Worm (Caenorhabditis elegans) whole organism, early embryonic: ENCODE measurements around the gene B0284.3.

Experiments
- B0310.2 ChIP-seq: sonication (generic microtip); optimal IDR thresholded peaks from 2 replicates; lab custom pipeline; 2016; ENCODE audit warnings: mild to moderate bottlenecking, missing genetic modification characterization, missing compliant biosample characterization
- F13C5.2 ChIP-seq: sonication (generic microtip); optimal IDR thresholded peaks from 2 replicates; lab custom pipeline; 2017; ENCODE audit warnings: mild to moderate bottlenecking, missing genetic modification characterization, inconsistent platforms, missing compliant biosample characterization
- aly-1 ChIP-seq: sonication (generic microtip); optimal IDR thresholded peaks from 2 replicates; lab custom pipeline; 2016; ENCODE audit warnings: missing genetic modification characterization, missing compliant biosample characterization
- ama-1 ChIP-seq: fragments of 150-350 bp; optimal IDR thresholded peaks from 2 replicates; lab custom pipeline; 2014
- ceh-13 ChIP-seq: fragments of 200-800 bp; sonication (Bioruptor generic); optimal IDR thresholded peaks from 2 replicates; lab custom pipeline; 2018; ENCODE audit warnings: mild to moderate bottlenecking, missing genetic modification characterization, missing compliant biosample characterization
- ceh-36 ChIP-seq: sonication (generic microtip); optimal IDR thresholded peaks from 2 replicates; lab custom pipeline; 2016; ENCODE audit warnings: missing genetic modification characterization, inconsistent platforms, missing compliant biosample characterization
- ets-7 ChIP-seq: sonication (generic microtip); optimal IDR thresholded peaks from 2 replicates; lab custom pipeline; 2016; ENCODE audit warnings: missing genotype, missing genetic modification characterization, missing compliant biosample characterization
- flt-1 ChIP-seq: fragments of 200-800 bp; sonication (Bioruptor generic); IDR thresholded peaks from 2 replicates; pipeline ENCODE4 v1.3.6; 2022; ENCODE audit warnings: missing genetic modification characterization, missing compliant biosample characterization
- hmbx-1 ChIP-seq: sonication (generic microtip); optimal IDR thresholded peaks from 2 replicates; lab custom pipeline; 2016; ENCODE audit warnings: mild to moderate bottlenecking, missing genetic modification characterization, missing compliant biosample characterization
- hmg-4 ChIP-seq: fragments of 200-800 bp; sonication (Bioruptor generic); optimal IDR thresholded peaks from 2 replicates; lab custom pipeline; 2018; ENCODE audit warnings: mild to moderate bottlenecking, missing genetic modification characterization, missing compliant biosample characterization
- hnd-1 ChIP-seq: sonication (generic microtip); optimal IDR thresholded peaks from 2 replicates; lab custom pipeline; 2016; ENCODE audit warnings: missing genetic modification characterization, missing compliant biosample characterization
- pes-1 ChIP-seq: fragments of 200-800 bp; sonication (Bioruptor generic); IDR thresholded peaks from 2 replicates; pipeline ENCODE4 v1.3.6; 2022; ENCODE audit warnings: missing genetic modification reagents, missing genetic modification characterization, missing compliant biosample characterization
- scrt-1 ChIP-seq: fragments of 200-800 bp; sonication (Bioruptor generic); IDR thresholded peaks from 2 replicates; pipeline ENCODE4 v1.3.6; 2022; ENCODE audit warnings: missing genetic modification characterization, missing compliant biosample characterization
- sea-1 ChIP-seq: fragments of 200-800 bp; sonication (Bioruptor generic); conservative IDR thresholded peaks from 2 replicates; pipeline ENCODE4 v1.3.6; 2022; ENCODE audit warnings: missing genetic modification characterization, missing compliant biosample characterization
- tbx-11 ChIP-seq: fragments of 200-800 bp; sonication (Bioruptor generic); IDR thresholded peaks from 2 replicates; pipeline ENCODE4 v1.3.6; 2022; ENCODE audit warnings: missing genetic modification characterization, missing compliant biosample characterization
- tbx-37 ChIP-seq: fragments of 200-800 bp; sonication (Bioruptor generic); conservative IDR thresholded peaks from 2 replicates; pipeline ENCODE4 v1.3.6; 2022; ENCODE audit warnings: missing genetic modification reagents, missing genetic modification characterization, missing compliant biosample characterization
- tra-4 ChIP-seq: sonication (generic microtip); optimal IDR thresholded peaks from 2 replicates; lab custom pipeline; 2017; ENCODE audit warnings: missing genetic modification characterization, missing compliant biosample characterization

B0284.3 gene

DNA sequence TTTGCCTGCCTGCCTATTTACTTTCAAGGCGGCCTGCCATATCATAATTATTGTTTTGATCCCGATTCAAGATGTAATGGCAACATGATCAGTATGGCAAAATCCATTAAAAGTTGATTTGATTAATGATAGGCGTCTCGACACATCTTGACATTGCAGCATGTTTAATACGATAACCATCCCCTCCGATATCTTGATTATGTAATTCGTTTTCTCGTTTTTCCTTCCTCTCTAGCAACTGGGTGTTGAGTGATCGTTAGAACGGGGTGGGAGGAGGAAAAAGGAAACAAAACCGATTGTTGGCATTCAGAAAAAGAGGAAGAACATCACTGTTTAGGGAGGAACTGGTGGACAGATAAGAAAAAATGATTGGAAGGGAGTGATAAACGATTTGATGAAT lies 12.3 kb upstream of the B0284.3 start:
- TF ChIP-seq sea-1 (GFP tag; lab: Robert Waterston, UW), result no peak
- no peak for TF ChIP-seq hnd-1 (tag; lab: Kevin White, UChicago)
- TF ChIP-seq F13C5.2 (tag; lab: Kevin White, UChicago), result no peak
- no peak for TF ChIP-seq tra-4 (tag; lab: Kevin White, UChicago)
- TF ChIP-seq ama-1, result no peak
- no peak for TF ChIP-seq flt-1 (GFP tag; lab: Robert Waterston, UW)
- TF ChIP-seq scrt-1 (GFP tag; lab: Robert Waterston, UW), result no peak
- no peak for TF ChIP-seq hmbx-1 (tag; lab: Kevin White, UChicago)
- TF ChIP-seq aly-1 (tag; lab: Kevin White, UChicago), result no peak
- TF ChIP-seq hmg-4, result no peak
- TF ChIP-seq B0310.2 (tag; lab: Kevin White, UChicago), result no peak

DNA sequence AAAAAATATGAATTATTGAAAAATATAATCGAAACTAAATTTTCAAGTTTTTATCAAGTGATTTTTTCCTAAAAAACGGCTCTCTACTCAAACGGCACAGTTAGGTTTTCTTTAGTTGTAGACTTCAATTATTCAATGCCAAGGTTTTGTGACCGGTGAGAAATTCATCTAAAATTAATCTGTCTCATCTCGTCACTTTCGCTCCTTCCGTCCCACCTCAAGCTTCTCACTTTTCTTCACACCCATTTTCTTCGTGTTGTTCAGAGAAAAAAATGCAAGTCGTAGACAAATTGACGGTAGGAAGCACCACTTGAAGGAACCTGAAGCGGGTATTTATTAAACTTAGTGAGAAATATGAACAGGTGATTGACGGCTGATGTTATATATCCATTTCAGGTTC lies 11.7 kb upstream of the B0284.3 start:
- TF ChIP-seq tbx-11 (GFP tag; lab: Robert Waterston, UW) (no peak), ceh-36 (no peak), hmbx-1 (tag; lab: Kevin White, UChicago) (no peak), flt-1 (GFP tag; lab: Robert Waterston, UW) (no peak), F13C5.2 (tag; lab: Kevin White, UChicago) (no peak), ceh-13 (GFP tag; lab: Kevin White, UChicago) (no peak), ets-7 (tag; lab: Kevin White, UChicago) (no peak), tra-4 (tag; lab: Kevin White, UChicago) (no peak), tbx-37 (GFP tag; lab: Robert Waterston, UW) (no peak), aly-1 (tag; lab: Kevin White, UChicago) (no peak), scrt-1 (GFP tag; lab: Robert Waterston, UW) (no peak), ama-1 (no peak)

DNA sequence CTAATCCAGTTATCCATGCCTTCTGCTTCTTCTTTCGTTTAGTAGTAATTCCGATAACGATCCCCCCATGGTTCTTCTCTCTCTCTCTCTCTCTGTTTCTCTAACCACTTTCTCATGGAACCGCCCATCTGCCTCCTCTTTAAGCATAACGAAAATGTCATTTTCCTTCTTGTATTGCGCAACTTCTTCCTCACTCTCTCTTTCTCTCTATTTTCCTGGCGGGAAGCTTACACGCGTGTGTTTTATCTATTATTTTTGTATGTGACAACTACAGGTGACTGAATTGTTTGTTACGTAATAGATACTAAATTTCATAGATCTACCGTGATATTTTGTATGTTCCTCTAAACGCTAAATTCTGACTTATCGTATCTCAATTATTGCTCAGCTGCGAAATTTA lies 10.8 kb upstream of the B0284.3 start:
- TF ChIP-seq ceh-36 (no peak), tbx-37 (GFP tag; lab: Robert Waterston, UW) (no peak), hmg-4 (no peak), B0310.2 (tag; lab: Kevin White, UChicago) (no peak), scrt-1 (GFP tag; lab: Robert Waterston, UW) (no peak), flt-1 (GFP tag; lab: Robert Waterston, UW) (no peak), hnd-1 (tag; lab: Kevin White, UChicago) (no peak), tbx-11 (GFP tag; lab: Robert Waterston, UW) (no peak), ets-7 (tag; lab: Kevin White, UChicago) (no peak), pes-1 (GFP tag; lab: Robert Waterston, UW) (no peak), F13C5.2 (tag; lab: Kevin White, UChicago) (no peak), ama-1 (no peak)

DNA sequence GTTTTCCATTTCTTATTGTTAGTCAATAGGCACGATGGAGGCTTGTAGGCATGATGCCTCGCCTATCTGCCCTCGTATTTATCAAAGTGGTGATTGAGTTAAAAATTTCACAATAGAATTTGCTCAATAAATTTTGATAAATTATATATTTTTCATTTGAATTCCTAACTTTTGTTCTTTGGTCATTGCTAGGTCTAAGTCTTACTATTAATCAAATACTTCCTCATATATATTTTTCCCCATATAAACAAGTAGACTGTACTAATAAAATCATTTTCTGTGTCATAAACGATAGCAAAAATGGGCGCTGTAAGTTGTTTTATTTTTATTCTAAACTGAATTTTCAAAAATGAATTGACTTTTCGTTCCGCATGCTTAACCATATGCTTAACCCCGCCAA lies 4.9 kb upstream of the B0284.3 start, which contains the start of gene pals-28:
Gene pals-28, plus strand, starts transcription at position 301 of the 400 bp plus-strand sequence.
- TF ChIP-seq ceh-13 (GFP tag; lab: Kevin White, UChicago) (no peak), B0310.2 (tag; lab: Kevin White, UChicago) (no peak), tbx-37 (GFP tag; lab: Robert Waterston, UW) (no peak), ama-1 (no peak), hmbx-1 (tag; lab: Kevin White, UChicago) (no peak), tra-4 (tag; lab: Kevin White, UChicago) (no peak), tbx-11 (GFP tag; lab: Robert Waterston, UW) (no peak), ets-7 (tag; lab: Kevin White, UChicago) (no peak), sea-1 (GFP tag; lab: Robert Waterston, UW) (no peak), pes-1 (GFP tag; lab: Robert Waterston, UW) (no peak), F13C5.2 (tag; lab: Kevin White, UChicago) (no peak), ceh-36 (no peak), flt-1 (GFP tag; lab: Robert Waterston, UW) (no peak)

DNA sequence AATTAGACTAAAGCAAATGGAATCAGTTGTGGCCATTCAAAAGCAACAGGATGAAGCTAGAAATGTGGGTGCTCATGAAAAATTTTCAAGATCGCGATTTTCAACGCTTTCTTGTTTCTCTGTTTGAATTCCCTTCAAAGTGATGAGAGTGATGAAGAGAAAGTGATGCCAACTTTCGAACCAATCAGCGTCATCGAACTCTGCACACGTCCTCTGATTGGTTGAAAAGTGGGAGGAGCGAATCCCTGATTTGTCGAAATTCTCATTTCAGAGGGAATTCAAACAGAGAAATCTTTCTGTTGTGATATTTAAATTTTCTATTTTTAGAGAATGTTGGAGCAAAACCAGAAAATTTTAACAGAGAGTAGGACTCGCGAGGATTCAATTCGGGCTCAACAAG lies 2.5 kb upstream of the B0284.3 start:
- no peak for TF ChIP-seq flt-1 (GFP tag; lab: Robert Waterston, UW)
- TF ChIP-seq ceh-13 (GFP tag; lab: Kevin White, UChicago), result no peak
- TF ChIP-seq scrt-1 (GFP tag; lab: Robert Waterston, UW), result no peak
- no peak for TF ChIP-seq tra-4 (tag; lab: Kevin White, UChicago)
- TF ChIP-seq hmbx-1 (tag; lab: Kevin White, UChicago), result no peak
- TF ChIP-seq ceh-36, result no peak
- no peak for TF ChIP-seq aly-1 (tag; lab: Kevin White, UChicago)
- no peak for TF ChIP-seq tbx-11 (GFP tag; lab: Robert Waterston, UW)
- TF ChIP-seq F13C5.2 (tag; lab: Kevin White, UChicago), result no peak
- no peak for TF ChIP-seq hnd-1 (tag; lab: Kevin White, UChicago)
- TF ChIP-seq pes-1 (GFP tag; lab: Robert Waterston, UW), result no peak
- TF ChIP-seq ets-7 (tag; lab: Kevin White, UChicago), result no peak
- TF ChIP-seq tbx-37 (GFP tag; lab: Robert Waterston, UW), result no peak
- TF ChIP-seq sea-1 (GFP tag; lab: Robert Waterston, UW), result no peak
- TF ChIP-seq ama-1, result no peak

DNA sequence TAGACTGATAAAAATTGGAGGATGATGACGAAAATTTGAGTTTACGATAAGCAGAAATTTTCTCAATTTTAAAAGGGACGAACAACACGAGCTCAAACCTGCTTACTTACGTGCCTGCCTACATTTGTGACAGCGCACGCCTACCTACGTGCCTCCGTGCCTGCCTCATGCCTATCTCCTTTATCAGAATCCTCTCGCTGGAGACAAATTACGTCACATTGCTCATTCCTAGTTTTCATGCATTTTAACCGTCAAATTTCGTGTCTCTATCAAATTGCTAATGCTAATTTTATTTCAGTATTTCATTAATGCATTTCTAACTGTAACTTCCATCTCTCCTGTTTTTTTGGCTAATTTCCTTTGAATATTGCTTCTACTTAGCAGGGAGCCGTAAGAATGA lies 1.7 kb upstream of the B0284.3 start, which contains the start of gene pals-27:
Gene pals-27, plus strand, starts transcription at position 301 of the 400 bp plus-strand sequence.
- no peak for TF ChIP-seq ets-7 (tag; lab: Kevin White, UChicago)
- TF ChIP-seq hmg-4, result no peak
- no peak for TF ChIP-seq sea-1 (GFP tag; lab: Robert Waterston, UW)
- no peak for TF ChIP-seq ama-1
- TF ChIP-seq aly-1 (tag; lab: Kevin White, UChicago), result no peak
- TF ChIP-seq flt-1 (GFP tag; lab: Robert Waterston, UW), result no peak
- TF ChIP-seq tbx-11 (GFP tag; lab: Robert Waterston, UW), result no peak
- TF ChIP-seq hnd-1 (tag; lab: Kevin White, UChicago), result no peak
- no peak for TF ChIP-seq F13C5.2 (tag; lab: Kevin White, UChicago)
- no peak for TF ChIP-seq scrt-1 (GFP tag; lab: Robert Waterston, UW)
- no peak for TF ChIP-seq tra-4 (tag; lab: Kevin White, UChicago)
- TF ChIP-seq pes-1 (GFP tag; lab: Robert Waterston, UW), result no peak
- no peak for TF ChIP-seq hmbx-1 (tag; lab: Kevin White, UChicago)
- no peak for TF ChIP-seq tbx-37 (GFP tag; lab: Robert Waterston, UW)
- TF ChIP-seq B0310.2 (tag; lab: Kevin White, UChicago), result no peak
- TF ChIP-seq ceh-13 (GFP tag; lab: Kevin White, UChicago), result no peak
